Worm (Caenorhabditis elegans) whole organism, early embryonic: ENCODE results near the gene C18A3.3.
A peak's percentile ranks its signal among the peaks of the same experiment; 100 is the strongest.

ENCODE experiments used
- B0310.2 ChIP-seq: sonication (generic microtip); optimal IDR thresholded peaks from 2 replicates; lab custom pipeline; 2016; ENCODE audit warnings: mild to moderate bottlenecking, missing genetic modification characterization, missing compliant biosample characterization
- F13C5.2 ChIP-seq: sonication (generic microtip); optimal IDR thresholded peaks from 2 replicates; lab custom pipeline; 2017; ENCODE audit warnings: mild to moderate bottlenecking, missing genetic modification characterization, inconsistent platforms, missing compliant biosample characterization
- aly-1 ChIP-seq: sonication (generic microtip); optimal IDR thresholded peaks from 2 replicates; lab custom pipeline; 2016; ENCODE audit warnings: missing genetic modification characterization, missing compliant biosample characterization
- ama-1 ChIP-seq: fragments of 150-350 bp; optimal IDR thresholded peaks from 2 replicates; lab custom pipeline; 2014
- ceh-13 ChIP-seq: fragments of 200-800 bp; sonication (Bioruptor generic); optimal IDR thresholded peaks from 2 replicates; lab custom pipeline; 2018; ENCODE audit warnings: mild to moderate bottlenecking, missing genetic modification characterization, missing compliant biosample characterization
- ceh-36 ChIP-seq: sonication (generic microtip); optimal IDR thresholded peaks from 2 replicates; lab custom pipeline; 2016; ENCODE audit warnings: missing genetic modification characterization, inconsistent platforms, missing compliant biosample characterization
- ets-7 ChIP-seq: sonication (generic microtip); optimal IDR thresholded peaks from 2 replicates; lab custom pipeline; 2016; ENCODE audit warnings: missing genotype, missing genetic modification characterization, missing compliant biosample characterization
- flt-1 ChIP-seq: fragments of 200-800 bp; sonication (Bioruptor generic); IDR thresholded peaks from 2 replicates; pipeline ENCODE4 v1.3.6; 2022; ENCODE audit warnings: missing genetic modification characterization, missing compliant biosample characterization
- hmbx-1 ChIP-seq: sonication (generic microtip); optimal IDR thresholded peaks from 2 replicates; lab custom pipeline; 2016; ENCODE audit warnings: mild to moderate bottlenecking, missing genetic modification characterization, missing compliant biosample characterization
- hmg-4 ChIP-seq: fragments of 200-800 bp; sonication (Bioruptor generic); optimal IDR thresholded peaks from 2 replicates; lab custom pipeline; 2018; ENCODE audit warnings: mild to moderate bottlenecking, missing genetic modification characterization, missing compliant biosample characterization
- hnd-1 ChIP-seq: sonication (generic microtip); optimal IDR thresholded peaks from 2 replicates; lab custom pipeline; 2016; ENCODE audit warnings: missing genetic modification characterization, missing compliant biosample characterization
- pes-1 ChIP-seq: fragments of 200-800 bp; sonication (Bioruptor generic); IDR thresholded peaks from 2 replicates; pipeline ENCODE4 v1.3.6; 2022; ENCODE audit warnings: missing genetic modification reagents, missing genetic modification characterization, missing compliant biosample characterization
- scrt-1 ChIP-seq: fragments of 200-800 bp; sonication (Bioruptor generic); IDR thresholded peaks from 2 replicates; pipeline ENCODE4 v1.3.6; 2022; ENCODE audit warnings: missing genetic modification characterization, missing compliant biosample characterization
- sea-1 ChIP-seq: fragments of 200-800 bp; sonication (Bioruptor generic); conservative IDR thresholded peaks from 2 replicates; pipeline ENCODE4 v1.3.6; 2022; ENCODE audit warnings: missing genetic modification characterization, missing compliant biosample characterization
- tbx-11 ChIP-seq: fragments of 200-800 bp; sonication (Bioruptor generic); IDR thresholded peaks from 2 replicates; pipeline ENCODE4 v1.3.6; 2022; ENCODE audit warnings: missing genetic modification characterization, missing compliant biosample characterization
- tbx-37 ChIP-seq: fragments of 200-800 bp; sonication (Bioruptor generic); conservative IDR thresholded peaks from 2 replicates; pipeline ENCODE4 v1.3.6; 2022; ENCODE audit warnings: missing genetic modification reagents, missing genetic modification characterization, missing compliant biosample characterization
- tra-4 ChIP-seq: sonication (generic microtip); optimal IDR thresholded peaks from 2 replicates; lab custom pipeline; 2017; ENCODE audit warnings: missing genetic modification characterization, missing compliant biosample characterization

Gene C18A3.3

DNA sequence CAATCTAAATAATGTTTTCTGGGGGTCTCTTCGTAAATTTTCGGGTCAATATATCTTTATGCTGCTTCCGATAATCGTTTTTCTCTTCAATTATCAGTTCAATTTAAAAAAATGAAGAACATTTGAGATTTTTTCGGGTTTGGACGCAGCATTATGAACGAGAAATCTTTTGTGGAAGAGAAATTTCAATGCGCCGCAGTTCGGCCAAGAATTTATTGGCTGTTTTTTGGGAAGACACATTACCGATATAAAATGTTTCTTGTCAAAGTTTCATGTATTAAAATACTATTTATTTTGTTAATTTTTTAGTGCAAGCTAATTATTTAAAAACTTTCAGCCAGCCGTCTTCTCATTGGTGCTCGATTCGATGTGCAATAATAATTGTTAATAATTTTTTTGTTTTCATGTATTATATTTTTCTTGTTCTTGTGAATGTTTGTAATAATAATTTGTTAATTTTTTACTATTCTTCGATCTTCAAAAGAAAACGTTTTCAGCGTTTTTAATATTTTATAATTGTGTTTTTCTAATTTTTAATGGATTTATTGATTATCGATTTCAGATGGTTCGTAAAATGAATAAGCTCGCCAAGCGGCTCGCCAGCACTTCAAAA lies at the start of gene C18A3.3, which contains the start of gene C18A3.10:
Gene C18A3.3 (plus strand): TSS at position 563 of the 613 bp plus-strand sequence.
Gene C18A3.10 (minus strand): TSS at position 101 of the 613 bp plus-strand sequence.
- TF ChIP-seq tbx-37 (GFP tag; lab: Robert Waterston, UW) (no peak), aly-1 (tag; lab: Kevin White, UChicago) (no peak), B0310.2 (tag; lab: Kevin White, UChicago) (no peak), tra-4 (tag; lab: Kevin White, UChicago) (no peak), hmg-4 (GFP tag; lab: Kevin White, UChicago) (no peak), hmbx-1 (tag; lab: Kevin White, UChicago) (no peak), sea-1 (GFP tag; lab: Robert Waterston, UW) (no peak), ceh-36 (no peak), F13C5.2 (tag; lab: Kevin White, UChicago) (no peak), flt-1 (no peak), ama-1 (lab: Kevin White, UChicago) (no peak), hnd-1 (no peak), pes-1 (GFP tag; lab: Robert Waterston, UW) (no peak), scrt-1 (GFP tag; lab: Robert Waterston, UW) (no peak), ets-7 (tag; lab: Kevin White, UChicago) (no peak), ceh-13 (GFP tag; lab: Kevin White, UChicago) (no peak), tbx-11 (no peak)

DNA sequence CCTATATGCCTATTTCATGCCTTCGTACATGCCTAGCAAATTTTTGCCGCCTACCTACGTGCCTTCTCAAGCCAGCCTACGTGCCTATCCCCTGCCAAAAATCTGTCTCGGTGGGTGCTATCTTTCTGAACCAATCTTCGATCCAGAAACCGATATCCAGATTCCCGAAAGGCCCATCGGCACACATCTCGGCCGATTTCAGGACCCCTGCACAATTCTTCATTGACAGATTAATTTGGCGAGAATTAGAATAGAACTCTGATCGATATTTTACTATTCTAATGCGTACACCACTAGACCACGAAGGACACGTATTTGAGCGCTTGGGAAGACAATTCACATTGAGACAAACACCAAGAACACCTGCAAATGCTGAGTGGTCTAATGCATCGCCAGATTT lies 48.6 kb upstream of the C18A3.3 start:
- TF ChIP-seq flt-1 (no peak; the same call in 1 of the 2 replicates), ceh-36 (peak; percentile 65), B0310.2 (tag; lab: Kevin White, UChicago) (peak; percentile 10), aly-1 (tag; lab: Kevin White, UChicago) (no peak), ama-1 (lab: Kevin White, UChicago) (no peak), F13C5.2 (tag; lab: Kevin White, UChicago) (no peak), ceh-13 (GFP tag; lab: Kevin White, UChicago) (peak; percentile 43), hmg-4 (GFP tag; lab: Kevin White, UChicago) (peak; percentile 74), tbx-11 (peak; percentile 63; the same call in 1 of the 2 replicates)

DNA sequence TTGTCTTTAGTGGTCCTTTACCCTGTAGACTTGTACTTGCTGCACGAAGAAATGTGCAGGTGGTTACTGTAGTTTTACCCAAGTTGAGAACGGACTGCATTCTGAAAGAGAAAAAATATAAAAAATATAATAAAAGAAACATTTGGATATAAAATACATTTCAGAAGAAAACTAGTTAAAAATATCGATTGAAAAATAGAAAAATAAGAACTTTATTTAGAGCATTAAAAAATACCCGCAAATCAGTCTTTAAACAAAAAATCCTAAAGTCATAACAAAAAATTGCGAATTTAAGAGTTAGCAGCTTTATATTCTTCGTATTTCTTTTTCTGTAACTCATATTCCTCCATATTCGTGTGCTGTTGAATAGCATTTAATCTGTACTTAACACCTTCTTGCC lies 47.3 kb upstream of the C18A3.3 start, which contains the start of gene C25H3.7:
Gene C25H3.7 (minus strand): TSS at position 101 of the 400 bp plus-strand sequence.
- TF ChIP-seq ets-7 (tag; lab: Kevin White, UChicago): no peak
- TF ChIP-seq B0310.2 (tag; lab: Kevin White, UChicago): no peak
- TF ChIP-seq hmbx-1 (tag; lab: Kevin White, UChicago): no peak
- no peak for TF ChIP-seq hnd-1
- TF ChIP-seq ceh-13 (GFP tag; lab: Kevin White, UChicago): no peak
- no peak for TF ChIP-seq ama-1 (lab: Kevin White, UChicago)
- TF ChIP-seq aly-1 (tag; lab: Kevin White, UChicago): no peak
- no peak for TF ChIP-seq tbx-37 (GFP tag; lab: Robert Waterston, UW)
- no peak for TF ChIP-seq hmg-4 (GFP tag; lab: Kevin White, UChicago)
- no peak for TF ChIP-seq flt-1
- no peak for TF ChIP-seq pes-1 (GFP tag; lab: Robert Waterston, UW)
- no peak for TF ChIP-seq tra-4 (tag; lab: Kevin White, UChicago)
- no peak for TF ChIP-seq tbx-11
- TF ChIP-seq F13C5.2 (tag; lab: Kevin White, UChicago): no peak
- no peak for TF ChIP-seq ceh-36

DNA sequence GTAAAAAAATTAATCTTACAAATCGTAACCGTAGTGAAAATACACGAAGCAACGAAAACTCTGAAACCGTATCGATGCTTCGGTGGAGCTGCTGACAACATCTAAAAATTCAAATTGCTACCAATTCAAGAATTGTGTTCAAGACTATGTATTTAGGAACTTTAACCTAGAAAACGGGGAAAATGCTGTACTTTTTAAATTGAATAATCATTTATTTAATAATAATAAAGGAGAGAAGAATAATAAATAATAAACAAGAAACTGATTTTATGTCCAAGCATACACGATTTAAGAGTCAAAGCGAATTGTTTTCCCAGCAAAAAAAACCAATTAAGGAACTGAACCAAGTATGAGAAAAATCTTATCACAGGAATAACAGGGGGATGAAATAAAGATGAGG lies 46.5 kb upstream of the C18A3.3 start, which contains the start of gene C25H3.17:
Gene C25H3.17 (minus strand): TSS at position 101 of the 400 bp plus-strand sequence.
- TF ChIP-seq ceh-36: no peak
- TF ChIP-seq tra-4 (tag; lab: Kevin White, UChicago): no peak
- no peak for TF ChIP-seq flt-1
- TF ChIP-seq hmbx-1 (tag; lab: Kevin White, UChicago): no peak
- no peak for TF ChIP-seq B0310.2 (tag; lab: Kevin White, UChicago)
- no peak for TF ChIP-seq aly-1 (tag; lab: Kevin White, UChicago)
- no peak for TF ChIP-seq hnd-1
- TF ChIP-seq hmg-4 (GFP tag; lab: Kevin White, UChicago): no peak
- no peak for TF ChIP-seq tbx-11
- no peak for TF ChIP-seq sea-1 (GFP tag; lab: Robert Waterston, UW)
- TF ChIP-seq tbx-37 (GFP tag; lab: Robert Waterston, UW): no peak
- no peak for TF ChIP-seq ama-1 (lab: Kevin White, UChicago)
- no peak for TF ChIP-seq ets-7 (tag; lab: Kevin White, UChicago)
- TF ChIP-seq pes-1 (GFP tag; lab: Robert Waterston, UW): no peak
- no peak for TF ChIP-seq ceh-13 (GFP tag; lab: Kevin White, UChicago)
- no peak for TF ChIP-seq scrt-1 (GFP tag; lab: Robert Waterston, UW)
- TF ChIP-seq F13C5.2 (tag; lab: Kevin White, UChicago): no peak

DNA sequence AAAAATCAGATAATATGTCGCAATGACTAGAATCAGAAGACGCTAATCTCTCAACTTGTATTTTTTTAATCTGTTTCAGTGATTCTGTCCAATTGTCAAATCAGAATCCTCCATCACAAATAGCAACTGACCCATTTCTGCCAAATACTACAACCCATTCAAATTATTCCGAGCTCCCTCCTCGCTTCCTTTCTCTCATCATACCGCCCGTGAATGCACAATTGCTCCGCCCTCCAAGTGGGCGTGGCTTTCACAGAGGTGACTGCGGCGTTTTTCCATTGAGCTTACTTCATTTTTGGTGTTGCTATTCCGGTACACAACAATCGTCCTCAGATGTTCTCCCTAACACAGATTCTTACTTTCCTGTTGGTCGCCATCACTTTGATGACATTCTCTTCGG lies 35.4 kb upstream of the C18A3.3 start, which contains the start of gene flp-27:
Gene flp-27 (plus strand): TSS at position 301 of the 400 bp plus-strand sequence.
- TF ChIP-seq aly-1 (tag; lab: Kevin White, UChicago): no peak
- no peak for TF ChIP-seq ama-1 (lab: Kevin White, UChicago)
- no peak for TF ChIP-seq hmbx-1 (tag; lab: Kevin White, UChicago)
- no peak for TF ChIP-seq hnd-1
- TF ChIP-seq tbx-37 (GFP tag; lab: Robert Waterston, UW): no peak
- TF ChIP-seq tra-4 (tag; lab: Kevin White, UChicago): no peak
- TF ChIP-seq scrt-1 (GFP tag; lab: Robert Waterston, UW): no peak
- TF ChIP-seq ets-7 (tag; lab: Kevin White, UChicago): no peak
- no peak for TF ChIP-seq tbx-11
- no peak for TF ChIP-seq F13C5.2 (tag; lab: Kevin White, UChicago)
- no peak for TF ChIP-seq pes-1 (GFP tag; lab: Robert Waterston, UW)
- no peak for TF ChIP-seq sea-1 (GFP tag; lab: Robert Waterston, UW)
- TF ChIP-seq ceh-36: no peak
- no peak for TF ChIP-seq ceh-13 (GFP tag; lab: Kevin White, UChicago)

DNA sequence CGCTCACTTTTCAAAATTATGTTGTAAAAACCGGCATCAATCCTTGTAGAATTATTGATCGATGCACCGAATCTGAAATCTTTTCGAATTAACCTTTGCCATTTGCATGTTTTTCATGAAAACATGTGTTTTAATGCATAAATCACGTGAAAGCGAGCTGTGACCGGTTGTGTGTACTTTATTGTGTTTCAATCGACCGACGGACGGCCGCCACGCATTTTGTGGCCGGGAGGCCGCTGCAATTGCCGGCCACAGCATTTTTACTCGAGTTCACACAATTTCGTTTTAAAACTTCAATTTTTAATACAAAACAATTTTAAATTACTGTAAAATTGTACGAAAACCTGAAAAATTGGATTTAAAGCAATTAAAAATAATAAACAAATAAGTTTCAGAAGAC lies 27.1 kb upstream of the C18A3.3 start, which contains the start of gene C25H3.11:
Gene C25H3.11 (minus strand): TSS at position 82 of the 400 bp plus-strand sequence.
- no peak for TF ChIP-seq sea-1 (GFP tag; lab: Robert Waterston, UW)
- no peak for TF ChIP-seq scrt-1 (GFP tag; lab: Robert Waterston, UW)
- TF ChIP-seq hnd-1: no peak
- no peak for TF ChIP-seq ceh-13 (GFP tag; lab: Kevin White, UChicago)
- TF ChIP-seq hmg-4 (GFP tag; lab: Kevin White, UChicago): no peak
